Fruit fly (Drosophila melanogaster): ENCODE data around the gene RpS10a.

RpS10a gene

DNA sequence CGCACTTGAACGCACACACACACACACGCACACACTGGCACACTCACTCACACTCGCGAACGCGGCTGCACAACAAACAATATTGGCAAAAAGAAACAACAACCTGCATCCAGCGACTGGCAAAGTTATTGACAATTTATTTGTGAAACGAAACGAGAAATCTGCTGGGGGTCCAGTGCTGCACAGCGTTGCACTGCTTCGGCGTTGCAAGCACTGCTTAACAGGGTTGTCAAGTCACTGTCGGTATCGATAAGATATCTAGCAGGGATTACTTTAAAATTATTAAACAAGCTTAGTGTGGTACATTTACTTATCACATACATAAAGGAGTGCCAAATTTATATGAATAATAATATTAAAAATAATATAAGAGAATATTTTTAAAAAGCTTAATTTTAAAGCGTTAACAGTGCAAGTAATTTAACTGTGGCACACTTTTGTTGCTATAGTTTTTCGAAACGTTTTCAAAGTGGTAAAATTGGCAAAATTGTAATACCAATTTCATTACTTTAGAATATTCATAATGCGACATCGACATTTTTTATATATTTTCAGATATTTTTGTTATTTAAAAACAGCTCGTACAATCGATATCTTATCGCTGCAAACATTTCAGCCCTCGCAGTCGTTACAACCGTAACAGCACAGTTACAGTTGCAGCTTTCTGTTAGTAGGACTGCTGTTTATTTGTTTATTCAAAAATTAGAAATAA, 45.2 kb upstream of the RpS10a start, which contains the start of the genes dsd and Tusp (continued):
- 0 out of 2 replicates have a peak, but pooled peaks have one; percentile 45 for TF ChIP-seq CG4360 (GFP tag; IDR thresholded peaks at IDR 0.05)
- TF ChIP-seq HmgD (GFP tag; optimal IDR thresholded peaks at IDR 0.05), result peak; percentile 14
- TF ChIP-seq CkIIα-i1 (GFP tag; IDR thresholded peaks at IDR 0.05), result no peak
- TF ChIP-seq CG2889 (GFP tag; IDR thresholded peaks at IDR 0.05), result peak; percentile 48; the same call in 1 of the 3 replicates
- TF ChIP-seq CG2116 (GFP tag; optimal IDR thresholded peaks at IDR 0.05), result peak; percentile 76
- TF ChIP-seq Ets97D (GFP tag; optimal IDR thresholded peaks at IDR 0.05), result peak; percentile 79
- TF ChIP-seq CG4820 (GFP tag; optimal IDR thresholded peaks at IDR 0.05), result peak; percentile 68
- TF ChIP-seq CG15073 (GFP tag; optimal IDR thresholded peaks at IDR 0.05), result peak; percentile 15
- TF ChIP-seq Med (GFP tag), result peak; percentile 97
- peak; percentile 68 for TF ChIP-seq Atf6 (GFP tag; IDR thresholded peaks at IDR 0.05)
- TF ChIP-seq CG34224 (GFP tag; IDR thresholded peaks at IDR 0.05; ENCODE audit: partially characterized antibody), result peak; percentile 9; the same call in 1 of the 3 replicates
- no peak for TF ChIP-seq cad (GFP tag; optimal IDR thresholded peaks at IDR 0.05)
- peak; percentile 22 for TF ChIP-seq Sry-β (GFP tag; optimal IDR thresholded peaks at IDR 0.05)
- peak; percentile 70; the same call in 2 of the 3 replicates for TF ChIP-seq CG6791 (GFP tag; IDR thresholded peaks at IDR 0.05; ENCODE audit: partially characterized antibody)
- no peak for TF ChIP-seq wdn (GFP tag; IDR thresholded peaks at IDR 0.05)
- peak; percentile 71 for TF ChIP-seq fu2 (GFP tag; optimal IDR thresholded peaks at IDR 0.05)
- TF ChIP-seq Hr51 (GFP tag; optimal IDR thresholded peaks at IDR 0.05), result peak; percentile 54 to 77
- TF ChIP-seq Atf-2 (GFP tag; optimal IDR thresholded peaks at IDR 0.05), result peak; percentile 59
- TF ChIP-seq CG3847 (GFP tag; IDR thresholded peaks at IDR 0.05), result peak; percentile 89
- TF ChIP-seq onecut (GFP tag; IDR thresholded peaks at IDR 0.05), result peak; percentile 14
- TF ChIP-seq Xbp1 (GFP tag; optimal IDR thresholded peaks at IDR 0.05), result peak; percentile 91
- peak; percentile 79 for TF ChIP-seq phol (tag; optimal IDR thresholded peaks at IDR 0.05)
- peak; percentile 7 for TF ChIP-seq scrt (GFP tag; optimal IDR thresholded peaks at IDR 0.05)
- no peak for TF ChIP-seq oc (tag; optimal IDR thresholded peaks at IDR 0.05)
- TF ChIP-seq inv (GFP tag; IDR thresholded peaks at IDR 0.05; ENCODE audit: partially characterized antibody), result peak; percentile 62
- TF ChIP-seq CG12299 (tag; optimal IDR thresholded peaks at IDR 0.05), result peak; percentile 28
- TF ChIP-seq CG9797 (GFP tag; optimal IDR thresholded peaks at IDR 0.05), result no peak
- no peak for TF ChIP-seq tll (GFP tag; optimal IDR thresholded peaks at IDR 0.05)
- peak; percentile 72 for TF ChIP-seq CG12104 (GFP tag; optimal IDR thresholded peaks at IDR 0.05)
- peak; percentile 46 for TF ChIP-seq CG6813 (GFP tag; optimal IDR thresholded peaks at IDR 0.05)
- TF ChIP-seq CG8765 (GFP tag; IDR thresholded peaks at IDR 0.05), result peak; percentile 42
- TF ChIP-seq chn (GFP tag; optimal IDR thresholded peaks at IDR 0.05), result peak; percentile 85
- TF ChIP-seq CG14050 (GFP tag; IDR thresholded peaks at IDR 0.05), result peak; percentile 53; the same call in 1 of the 3 replicates
- TF ChIP-seq Bteb2 (GFP tag; optimal IDR thresholded peaks at IDR 0.05), result peak; percentile 30
- TF ChIP-seq nmo (GFP tag; optimal IDR thresholded peaks at IDR 0.05), result peak; percentile 79
- no peak for TF ChIP-seq gfzf (GFP tag; optimal IDR thresholded peaks at IDR 0.05)
- TF ChIP-seq CG9876 (GFP tag; optimal IDR thresholded peaks at IDR 0.05), result peak; percentile 71
- TF ChIP-seq Six4 (GFP tag; optimal IDR thresholded peaks at IDR 0.05), result peak; percentile 58
- TF ChIP-seq CG31224 (GFP tag; IDR thresholded peaks at IDR 0.05), result peak; percentile 46; the same call in 1 of the 2 replicates
- TF ChIP-seq CG7745 (tag; optimal IDR thresholded peaks at IDR 0.05), result no peak
- peak; percentile 75 for TF ChIP-seq pfk (GFP tag; optimal IDR thresholded peaks at IDR 0.05)
- peak; percentile 48 for TF ChIP-seq CG4854 (GFP tag; optimal IDR thresholded peaks at IDR 0.05)
- peak; percentile 52 for TF ChIP-seq kay (GFP tag; optimal IDR thresholded peaks at IDR 0.05)
- 0 out of 2 replicates have a peak, but pooled peaks have one; percentile 43 for TF ChIP-seq esg (GFP tag; conservative IDR thresholded peaks at IDR 0.05)
- peak; percentile 71 for TF ChIP-seq CG15269 (tag; optimal IDR thresholded peaks at IDR 0.05)
- peak; percentile 62 for TF ChIP-seq Bgb (GFP tag; IDR thresholded peaks at IDR 0.05; ENCODE audit: partially characterized antibody)
- TF ChIP-seq ftz-f1 (GFP tag; optimal IDR thresholded peaks at IDR 0.05), result peak; percentile 31
- peak; percentile 64 for TF ChIP-seq CG33213 (GFP tag; optimal IDR thresholded peaks at IDR 0.05)
